Worm (Caenorhabditis elegans) whole organism, L4 larva: Measurements from ENCODE around the gene R02D3.8.

ENCODE experiments used
- F10B5.3 ChIP-seq: sonication (generic microtip); optimal IDR thresholded peaks from 2 replicates; lab custom pipeline; 2016; ENCODE audit warnings: mild to moderate bottlenecking, missing genetic modification characterization, missing compliant biosample characterization
- F37D6.2 ChIP-seq: sonication (generic microtip); optimal IDR thresholded peaks from 2 replicates; lab custom pipeline; 2016; ENCODE audit warnings: mild to moderate bottlenecking, missing genetic modification characterization, missing compliant biosample characterization
- T26A8.4 ChIP-seq: fragments of 200-800 bp; sonication (Bioruptor generic); IDR thresholded peaks from 2 replicates; pipeline ENCODE4 v1.3.6; 2022; ENCODE audit warnings: missing genetic modification characterization, missing compliant biosample characterization
- Y48G9A.11 ChIP-seq: fragments of 200-800 bp; sonication (Bioruptor generic); IDR thresholded peaks from 2 replicates; pipeline ENCODE4 v1.3.6; 2022; ENCODE audit warnings: missing genetic modification reagents, missing genetic modification characterization, missing compliant biosample characterization
- Y5F2A.4 ChIP-seq: fragments of 200-800 bp; sonication (Bioruptor generic); optimal IDR thresholded peaks from 2 replicates; lab custom pipeline; 2018; ENCODE audit warnings: mild to moderate bottlenecking, missing genetic modification characterization, missing compliant biosample characterization
- aly-2 ChIP-seq: sonication (generic microtip); optimal IDR thresholded peaks from 2 replicates; lab custom pipeline; 2018; ENCODE audit warnings: missing biosample characterization, missing genetic modification characterization
- ama-1 ChIP-seq: fragments of 150-350 bp; optimal IDR thresholded peaks from 2 replicates; lab custom pipeline; 2014; ENCODE audit warnings: inconsistent platforms, mixed read lengths
- arid-1 ChIP-seq: fragments of 200-800 bp; sonication (Bioruptor generic); conservative IDR thresholded peaks from 2 replicates; pipeline ENCODE4 v1.3.6; 2022; ENCODE audit warnings: missing genetic modification reagents, missing genetic modification characterization, missing compliant biosample characterization
- ceh-28 ChIP-seq: fragments of 150-350 bp; optimal IDR thresholded peaks from 2 replicates; lab custom pipeline; 2014; ENCODE audit warnings: missing biosample characterization, missing genetic modification reagents, missing genetic modification characterization
- ctbp-1 ChIP-seq: fragments of 200-800 bp; sonication (Bioruptor generic); IDR thresholded peaks from 2 replicates; pipeline ENCODE4 v1.3.6; 2022; ENCODE audit warnings: missing genetic modification reagents, missing genetic modification characterization, missing compliant biosample characterization
- daf-8 ChIP-seq: fragments of 200-800 bp; sonication (Bioruptor generic); IDR thresholded peaks from 2 replicates; pipeline ENCODE4 v1.3.6; 2022; ENCODE audit warnings: missing genetic modification characterization, missing compliant biosample characterization
- dmd-8 ChIP-seq: fragments of 200-800 bp; sonication (Bioruptor generic); IDR thresholded peaks from 2 replicates; pipeline ENCODE4 v1.3.6; 2022; ENCODE audit warnings: missing genetic modification characterization, missing compliant biosample characterization
- dve-1 ChIP-seq: sonication (generic microtip); optimal IDR thresholded peaks from 2 replicates; lab custom pipeline; 2017; ENCODE audit warnings: antibody characterized with exemption, mild to moderate bottlenecking, missing genetic modification characterization, missing compliant biosample characterization; ENCODE audit not compliant: insufficient read depth
- egl-43 ChIP-seq: fragments of 200-800 bp; sonication (Bioruptor generic); IDR thresholded peaks from 2 replicates; pipeline ENCODE4 v1.3.6; 2022; ENCODE audit warnings: missing genetic modification reagents, missing genetic modification characterization, missing compliant biosample characterization
- fos-1 ChIP-seq: fragments of 150-350 bp; optimal IDR thresholded peaks from 2 replicates; lab custom pipeline; 2014; ENCODE audit warnings: missing biosample characterization, missing genetic modification characterization
- gei-8 ChIP-seq: fragments of 200-800 bp; sonication (Bioruptor generic); optimal IDR thresholded peaks from 2 replicates; lab custom pipeline; 2018; ENCODE audit warnings: mild to moderate bottlenecking, missing genetic modification characterization, missing compliant biosample characterization
- hlh-11 ChIP-seq: fragments of 200-800 bp; sonication (Bioruptor generic); optimal IDR thresholded peaks from 2 replicates; lab custom pipeline; 2018; ENCODE audit warnings: mild to moderate bottlenecking, missing genetic modification characterization, missing compliant biosample characterization
- hlh-30 ChIP-seq: sonication (generic microtip); optimal IDR thresholded peaks from 2 replicates; lab custom pipeline; 2017; ENCODE audit warnings: antibody characterized with exemption, mild to moderate bottlenecking, missing genetic modification characterization, missing compliant biosample characterization; ENCODE audit not compliant: insufficient read depth
- lin-1 ChIP-seq: fragments of 200-800 bp; sonication (Bioruptor generic); IDR thresholded peaks from 2 replicates; pipeline ENCODE4 v1.3.6; 2022; ENCODE audit warnings: missing genetic modification reagents, missing genetic modification characterization, missing compliant biosample characterization
- lin-13 ChIP-seq: fragments of 150-350 bp; optimal IDR thresholded peaks from 2 replicates; lab custom pipeline; 2014; ENCODE audit warnings: missing biosample characterization, missing genetic modification reagents, missing genetic modification characterization
- lin-15B ChIP-seq: fragments of 150-350 bp; sonication (generic microtip); optimal IDR thresholded peaks from 3 replicates; lab custom pipeline; 2014; ENCODE audit warnings: missing biosample characterization, missing genetic modification characterization
- madf-5 ChIP-seq, 2 experiments: fragments of 200-800 bp; sonication (Bioruptor generic); IDR thresholded peaks; 2 replicates each; pipeline ENCODE4 v1.3.6; 2022; ENCODE audit warnings: missing compliant biosample characterization in 2 of 2, missing genetic modification characterization in 2 of 2
- mdl-1 ChIP-seq, 2 experiments: fragments of 150-350 bp in 1 of 2; sonication (generic microtip) in 1 of 2; optimal IDR thresholded peaks; 2 replicates each; lab custom pipeline; 2014 to 2017; ENCODE audit warnings: missing biosample characterization in 2 of 2, missing genetic modification characterization in 2 of 2
- mep-1 ChIP-seq: fragments of 150-350 bp; sonication (generic microtip); optimal IDR thresholded peaks from 3 replicates; lab custom pipeline; 2014; ENCODE audit warnings: missing biosample characterization, missing genetic modification characterization
- mes-2 ChIP-seq: sonication (generic microtip); optimal IDR thresholded peaks from 2 replicates; lab custom pipeline; 2016; ENCODE audit warnings: missing genotype, mild to moderate bottlenecking, missing genetic modification characterization, missing compliant biosample characterization; ENCODE audit not compliant: poor library complexity, severe bottlenecking
- nhr-10 ChIP-seq: fragments of 150-350 bp; optimal IDR thresholded peaks from 2 replicates; lab custom pipeline; 2014; ENCODE audit warnings: missing biosample characterization, missing genetic modification characterization
- nhr-102 ChIP-seq: sonication (generic microtip); optimal IDR thresholded peaks from 2 replicates; lab custom pipeline; 2016; ENCODE audit warnings: mild to moderate bottlenecking, missing genetic modification characterization, moderate library complexity, missing compliant biosample characterization
- nhr-25 ChIP-seq: sonication (generic microtip); optimal IDR thresholded peaks from 2 replicates; lab custom pipeline; 2017; ENCODE audit warnings: missing genetic modification characterization, mild to moderate bottlenecking, missing compliant biosample characterization, antibody characterized with exemption, moderate library complexity, borderline replicate concordance; ENCODE audit not compliant: insufficient read depth
- nhr-28 ChIP-seq: fragments of 150-350 bp; optimal IDR thresholded peaks from 2 replicates; lab custom pipeline; 2014; ENCODE audit warnings: missing biosample characterization, missing genetic modification characterization
- nhr-41 ChIP-seq: fragments of 200-800 bp; sonication (Bioruptor generic); IDR thresholded peaks from 2 replicates; pipeline ENCODE4 v1.3.6; 2022; ENCODE audit warnings: missing genetic modification reagents, missing genetic modification characterization, missing compliant biosample characterization
- pha-4 ChIP-seq, 2 experiments: fragments of 150-350 bp in 1 of 2; fragments of 200-800 bp in 1 of 2; sonication (Bioruptor generic) in 1 of 2; IDR thresholded peaks in 1 of 2; optimal IDR thresholded peaks in 1 of 2; 2 replicates each; pipeline versions ENCODE4 v1.3.6 to Lab custom; 2014 to 2022; ENCODE audit warnings: missing genetic modification characterization in 2 of 2, missing genetic modification reagents in 2 of 2, missing biosample characterization in 1 of 2, missing compliant biosample characterization in 1 of 2
- pqm-1 ChIP-seq: sonication (generic microtip); optimal IDR thresholded peaks from 2 replicates; lab custom pipeline; 2017; ENCODE audit warnings: missing biosample characterization, missing genetic modification characterization
- rbr-2 ChIP-seq: sonication (generic microtip); optimal IDR thresholded peaks from 2 replicates; lab custom pipeline; 2016; ENCODE audit warnings: missing genotype, missing genetic modification characterization, missing compliant biosample characterization
- sdz-12 ChIP-seq: fragments of 200-800 bp; sonication (Bioruptor generic); optimal IDR thresholded peaks from 2 replicates; lab custom pipeline; 2018; ENCODE audit warnings: mild to moderate bottlenecking, missing genetic modification characterization, missing compliant biosample characterization
- set-16 ChIP-seq: fragments of 200-800 bp; sonication (Bioruptor generic); IDR thresholded peaks from 2 replicates; pipeline ENCODE4 v1.3.6; 2022; ENCODE audit warnings: missing genetic modification reagents, missing genetic modification characterization, missing compliant biosample characterization
- skn-1 ChIP-seq: fragments of 150-350 bp; optimal IDR thresholded peaks from 2 replicates; lab custom pipeline; 2014; ENCODE audit warnings: missing biosample characterization, missing genetic modification characterization
- tra-1 ChIP-seq: fragments of 200-800 bp; sonication (Bioruptor generic); IDR thresholded peaks from 2 replicates; pipeline ENCODE4 v1.3.6; 2022; ENCODE audit warnings: missing genetic modification reagents, missing genetic modification characterization, missing compliant biosample characterization
- unc-62 ChIP-seq, 3 experiments: fragments of 150-350 bp in 1 of 3; sonication (generic microtip); optimal IDR thresholded peaks in 2 of 3; peaks in 1 of 3; 1 replicate in 1 of 3; 2 replicates in 2 of 3; lab custom pipeline; 2014 to 2017; ENCODE audit warnings: missing biosample characterization in 3 of 3, missing genetic modification characterization in 3 of 3, missing genetic modification reagents in 3 of 3, missing genotype in 1 of 3
- zag-1 ChIP-seq: fragments of 150-350 bp; optimal IDR thresholded peaks from 2 replicates; lab custom pipeline; 2014; ENCODE audit warnings: missing biosample characterization, missing genetic modification characterization
- zip-11 ChIP-seq: fragments of 200-800 bp; sonication (Bioruptor generic); IDR thresholded peaks from 2 replicates; pipeline ENCODE4 v1.3.6; 2022; ENCODE audit warnings: missing genetic modification characterization, missing compliant biosample characterization
- zip-2 ChIP-seq: fragments of 150-350 bp; optimal IDR thresholded peaks from 2 replicates; lab custom pipeline; 2014; ENCODE audit warnings: missing biosample characterization, missing genetic modification characterization

Gene R02D3.8

ce11 chrIV:282008-282407, 25.0 kb upstream of the R02D3.8 start (continued):
- TF ChIP-seq madf-5 (GFP tag; IDR thresholded peaks at IDR 0.05; lab: Robert Waterston, UW) = no peak
- no peak for TF ChIP-seq hlh-30 (tag; lab: Kevin White, UChicago)
- TF ChIP-seq pha-4 (GFP tag; IDR thresholded peaks at IDR 0.05; lab: Robert Waterston, UW) = no peak
- TF ChIP-seq pha-4 (tag; optimal IDR thresholded peaks at IDR 0.05; lab: Kevin White, UChicago) = no peak
- no peak for TF ChIP-seq rbr-2 (tag; lab: Kevin White, UChicago)
- no peak for TF ChIP-seq fos-1 (tag; lab: Kevin White, UChicago)
- TF ChIP-seq mep-1 (tag; lab: Kevin White, UChicago) = no peak
- TF ChIP-seq Y48G9A.11 (GFP tag; lab: Robert Waterston, UW) = no peak
- no peak for TF ChIP-seq ceh-28 (tag; lab: Kevin White, UChicago)
- peak; percentile 12 for TF ChIP-seq nhr-28 (tag; lab: Kevin White, UChicago)
- TF ChIP-seq pqm-1 = no peak
- peak; percentile 35 for TF ChIP-seq mes-2
- TF ChIP-seq aly-2 (tag; lab: Kevin White, UChicago) = no peak
- no peak for TF ChIP-seq F37D6.2
- TF ChIP-seq nhr-25 (tag; lab: Kevin White, UChicago) = no peak
- no peak for TF ChIP-seq F10B5.3
- peak in 1 of 2 experiments; percentile 61 for TF ChIP-seq unc-62 (GFP tag; optimal IDR thresholded peaks at IDR 0.05 in 1 of 2; lab: Kevin White, UChicago)
- TF ChIP-seq unc-62 (tag; optimal IDR thresholded peaks at IDR 0.05; lab: Kevin White, UChicago) = no peak
- no peak for TF ChIP-seq lin-15B
- TF ChIP-seq hlh-11 (tag; lab: Kevin White, UChicago) = no peak
- TF ChIP-seq lin-1 (GFP tag; lab: Robert Waterston, UW) = no peak
- no peak for TF ChIP-seq T26A8.4 (GFP tag; lab: Robert Waterston, UW)
- no peak for TF ChIP-seq Y5F2A.4
- TF ChIP-seq tra-1 = no peak
- no peak for TF ChIP-seq nhr-102 (tag; lab: Kevin White, UChicago)
- TF ChIP-seq mdl-1 (tag; optimal IDR thresholded peaks at IDR 0.05; lab: Kevin White, UChicago) = no peak
- TF ChIP-seq arid-1 = no peak
- no peak for TF ChIP-seq sdz-12 (GFP tag; lab: Kevin White, UChicago)
- TF ChIP-seq zip-11 (GFP tag; lab: Robert Waterston, UW) = no peak
- no peak for TF ChIP-seq ctbp-1 (GFP tag; lab: Robert Waterston, UW)
- no peak for TF ChIP-seq skn-1 (tag; lab: Kevin White, UChicago)
- no peak for TF ChIP-seq ama-1 (lab: Kevin White, UChicago)
- no peak for TF ChIP-seq gei-8 (GFP tag; lab: Kevin White, UChicago)
- TF ChIP-seq nhr-10 (tag; lab: Kevin White, UChicago) = no peak
- TF ChIP-seq daf-8 = no peak
- TF ChIP-seq lin-13 (GFP tag; lab: Kevin White, UChicago) = no peak
- no peak for TF ChIP-seq nhr-41 (GFP tag; lab: Robert Waterston, UW)

ce11 chrIV:281247-281646, 24.2 kb upstream of the R02D3.8 start:
- TF ChIP-seq egl-43 (GFP tag; lab: Robert Waterston, UW) = 0 out of 2 replicates have a peak, but pooled peaks have one; percentile 48
- peak; percentile 79 for TF ChIP-seq set-16
- TF ChIP-seq dmd-8 = 0 out of 2 replicates have a peak, but pooled peaks have one; percentile 40

DNA sequence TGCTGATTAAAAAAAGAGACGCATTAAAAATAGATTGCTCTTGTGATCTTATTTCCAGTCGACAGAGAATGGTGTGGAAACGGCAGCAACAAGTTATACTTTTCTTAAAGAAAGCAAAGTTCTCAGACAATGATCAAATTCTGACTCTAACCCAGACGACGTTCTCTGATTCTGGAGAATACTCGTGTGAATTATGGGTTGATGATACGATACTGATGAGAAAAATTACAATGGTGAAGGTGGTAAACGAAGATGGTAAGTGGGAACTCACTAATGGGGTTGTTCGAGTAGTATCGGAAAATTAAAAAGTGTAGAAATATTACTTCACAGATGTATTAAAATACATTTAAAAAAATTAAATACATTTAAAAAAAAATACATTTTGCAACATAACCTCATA, 21.3 kb upstream of the R02D3.8 start:
- no peak for TF ChIP-seq F37D6.2
- peak in 1 of 2 experiments; percentile 64 for TF ChIP-seq unc-62 (GFP tag; optimal IDR thresholded peaks at IDR 0.05 in 1 of 2; lab: Kevin White, UChicago)
- TF ChIP-seq unc-62 (tag; optimal IDR thresholded peaks at IDR 0.05; lab: Kevin White, UChicago) = no peak
- no peak for TF ChIP-seq zip-2 (tag; lab: Kevin White, UChicago)
- no peak for TF ChIP-seq lin-1 (GFP tag; lab: Robert Waterston, UW)
- TF ChIP-seq zag-1 (tag; lab: Kevin White, UChicago) = no peak
- no peak for TF ChIP-seq dve-1 (tag; lab: Kevin White, UChicago)
